Worm (Caenorhabditis elegans): ENCODE measurements around the gene F21D5.5.

DNA sequence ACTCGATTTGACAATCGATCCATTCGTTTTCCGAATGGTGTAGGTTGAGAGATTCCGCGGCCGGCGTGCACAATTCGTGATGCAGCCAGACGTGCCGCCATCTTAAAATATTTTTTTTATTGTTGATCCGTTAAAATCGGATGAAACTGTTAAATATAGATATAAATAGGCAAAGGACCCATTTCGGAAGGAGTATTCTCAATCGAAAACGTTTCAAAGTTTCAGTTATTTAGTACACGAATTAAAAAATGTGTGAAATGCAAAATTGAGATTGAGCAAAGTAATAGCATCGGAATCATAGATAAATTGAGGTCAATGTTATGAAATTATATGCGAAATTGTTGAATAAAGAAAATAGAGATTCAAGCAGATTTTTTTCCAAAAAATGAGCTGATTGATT lies 732 bp upstream of the F21D5.5 start, which contains the start of gene mrps-33:
- TF ChIP-seq lin-26 (GFP tag; IDR thresholded peaks at IDR 0.05) (no peak), nhr-80 (tag; optimal IDR thresholded peaks at IDR 0.05) (no peak), zfh-2 (GFP tag; conservative IDR thresholded peaks at IDR 0.05) (no peak), ceh-79 (tag; optimal IDR thresholded peaks at IDR 0.05) (no peak), nfya-1 (tag; optimal IDR thresholded peaks at IDR 0.05; ENCODE audit: borderline replicate concordance, insufficient read depth) (no peak), ama-1 (optimal IDR thresholded peaks at IDR 0.05) (no peak), ama-1 (GFP tag; optimal IDR thresholded peaks at IDR 0.05) (no peak), nfyb-1 (GFP tag; IDR thresholded peaks at IDR 0.05) (no peak), ceh-40 (GFP tag; IDR thresholded peaks at IDR 0.05) (no peak), ceh-100 (GFP tag; IDR thresholded peaks at IDR 0.05) (no peak), pha-4 (tag; optimal IDR thresholded peaks at IDR 0.05) (no peak), B0336.3 (GFP tag; IDR thresholded peaks at IDR 0.05) (no peak), fkh-3 (tag; optimal IDR thresholded peaks at IDR 0.05) (no peak), snpc-4 (GFP tag; optimal IDR thresholded peaks at IDR 0.05) (no peak), snpc-4 (tag; optimal IDR thresholded peaks at IDR 0.05) (no peak)

Data from whole organism, young adult.